Worm (Caenorhabditis elegans) whole organism, late embryonic: ENCODE data around the gene T22C8.6.
A peak's percentile ranks its signal among the peaks of the same experiment; 100 is the strongest.

Experiments
- C38D4.7 ChIP-seq: fragments of 200-800 bp; sonication (Bioruptor generic); optimal IDR thresholded peaks from 2 replicates; lab custom pipeline; 2018; ENCODE audit warnings: mild to moderate bottlenecking, missing genetic modification characterization, moderate library complexity, missing compliant biosample characterization
- K02D7.2 ChIP-seq: sonication (generic microtip); optimal IDR thresholded peaks from 2 replicates; lab custom pipeline; 2017; ENCODE audit warnings: mild to moderate bottlenecking, missing genetic modification characterization, missing compliant biosample characterization
- K09A11.1 ChIP-seq: sonication (generic microtip); optimal IDR thresholded peaks from 2 replicates; lab custom pipeline; 2017; ENCODE audit warnings: antibody characterized with exemption, mild to moderate bottlenecking, missing genetic modification characterization, missing compliant biosample characterization; ENCODE audit not compliant: insufficient read depth
- ahr-1 ChIP-seq: sonication (generic microtip); optimal IDR thresholded peaks from 2 replicates; lab custom pipeline; 2016; ENCODE audit warnings: missing genetic modification characterization, missing compliant biosample characterization
- ceh-14 ChIP-seq: sonication (generic microtip); optimal IDR thresholded peaks from 2 replicates; lab custom pipeline; 2016; ENCODE audit warnings: missing genotype, missing genetic modification characterization, missing compliant biosample characterization
- ceh-18 ChIP-seq: sonication (generic microtip); optimal IDR thresholded peaks from 2 replicates; lab custom pipeline; 2016; ENCODE audit warnings: missing genetic modification characterization, missing compliant biosample characterization
- ceh-2 ChIP-seq: sonication (generic microtip); optimal IDR thresholded peaks from 2 replicates; lab custom pipeline; 2016; ENCODE audit warnings: missing genotype, missing genetic modification characterization, missing compliant biosample characterization
- ceh-30 ChIP-seq: fragments of 150-350 bp; optimal IDR thresholded peaks from 2 replicates; lab custom pipeline; 2014; ENCODE audit warnings: missing biosample characterization, missing genetic modification characterization
- ceh-31 ChIP-seq: sonication (generic microtip); optimal IDR thresholded peaks from 2 replicates; lab custom pipeline; 2016; ENCODE audit warnings: missing genetic modification characterization, missing compliant biosample characterization
- ceh-34 ChIP-seq: sonication (generic microtip); optimal IDR thresholded peaks from 2 replicates; lab custom pipeline; 2016; ENCODE audit warnings: mild to moderate bottlenecking, missing genetic modification characterization, missing compliant biosample characterization
- dmd-4 ChIP-seq: sonication (generic microtip); optimal IDR thresholded peaks from 2 replicates; lab custom pipeline; 2016; ENCODE audit warnings: borderline replicate concordance, missing genetic modification characterization, missing compliant biosample characterization
- dve-1 ChIP-seq: sonication (generic microtip); optimal IDR thresholded peaks from 2 replicates; lab custom pipeline; 2017; ENCODE audit warnings: antibody characterized with exemption, mild to moderate bottlenecking, missing genetic modification characterization, missing compliant biosample characterization
- fkh-6 ChIP-seq: sonication (generic microtip); optimal IDR thresholded peaks from 2 replicates; lab custom pipeline; 2016; ENCODE audit warnings: missing genetic modification characterization, missing compliant biosample characterization
- hlh-13 ChIP-seq: fragments of 200-800 bp; sonication (Bioruptor generic); optimal IDR thresholded peaks from 2 replicates; lab custom pipeline; 2018; ENCODE audit warnings: mild to moderate bottlenecking, missing genetic modification characterization, missing compliant biosample characterization
- hlh-15 ChIP-seq: sonication (generic microtip); optimal IDR thresholded peaks from 2 replicates; lab custom pipeline; 2016; ENCODE audit warnings: missing genetic modification characterization, missing compliant biosample characterization
- lim-6 ChIP-seq: sonication (generic microtip); optimal IDR thresholded peaks from 2 replicates; lab custom pipeline; 2016; ENCODE audit warnings: missing genetic modification characterization, missing compliant biosample characterization
- madf-2 ChIP-seq: sonication (generic microtip); optimal IDR thresholded peaks from 2 replicates; lab custom pipeline; 2017; ENCODE audit warnings: missing genetic modification characterization, missing compliant biosample characterization
- mec-3 ChIP-seq: sonication (generic microtip); optimal IDR thresholded peaks from 2 replicates; lab custom pipeline; 2016; ENCODE audit warnings: borderline replicate concordance, missing genetic modification characterization, missing compliant biosample characterization
- npax-4 ChIP-seq: sonication (generic microtip); optimal IDR thresholded peaks from 2 replicates; lab custom pipeline; 2016; ENCODE audit warnings: missing genetic modification characterization, missing compliant biosample characterization
- odd-2 ChIP-seq: sonication (generic microtip); optimal IDR thresholded peaks from 2 replicates; lab custom pipeline; 2017; ENCODE audit warnings: antibody characterized with exemption, mild to moderate bottlenecking, missing genetic modification characterization, missing compliant biosample characterization
- pat-9 ChIP-seq: fragments of 200-800 bp; sonication (Bioruptor generic); optimal IDR thresholded peaks from 2 replicates; lab custom pipeline; 2018; ENCODE audit warnings: mild to moderate bottlenecking, missing genetic modification characterization, moderate library complexity, missing compliant biosample characterization
- pha-2 ChIP-seq: sonication (generic microtip); optimal IDR thresholded peaks from 2 replicates; lab custom pipeline; 2017; ENCODE audit warnings: mild to moderate bottlenecking, missing genetic modification characterization, missing compliant biosample characterization
- pros-1 ChIP-seq: fragments of 150-350 bp; optimal IDR thresholded peaks from 2 replicates; lab custom pipeline; 2014; ENCODE audit warnings: missing biosample characterization, missing genetic modification reagents, missing genetic modification characterization
- ref-2 ChIP-seq: sonication (generic microtip); optimal IDR thresholded peaks from 2 replicates; lab custom pipeline; 2016; ENCODE audit warnings: missing genetic modification characterization, missing compliant biosample characterization
- sox-2 ChIP-seq: fragments of 200-800 bp; sonication (Bioruptor generic); IDR thresholded peaks from 2 replicates; pipeline ENCODE4 v1.3.6; 2022; ENCODE audit warnings: missing genetic modification reagents, missing genetic modification characterization, missing compliant biosample characterization
- sox-4 ChIP-seq: sonication (generic microtip); optimal IDR thresholded peaks from 2 replicates; lab custom pipeline; 2017; ENCODE audit warnings: mild to moderate bottlenecking, missing genetic modification characterization, inconsistent platforms, missing compliant biosample characterization
- tbx-2 ChIP-seq: sonication (generic microtip); optimal IDR thresholded peaks from 2 replicates; lab custom pipeline; 2016; ENCODE audit warnings: missing genetic modification characterization, missing compliant biosample characterization
- unc-3 ChIP-seq, 2 experiments: fragments of 200-800 bp in 1 of 2; sonication (Bioruptor generic) in 1 of 2; sonication (generic microtip) in 1 of 2; conservative IDR thresholded peaks in 1 of 2; optimal IDR thresholded peaks in 1 of 2; 2 replicates each; pipeline versions ENCODE4 v1.3.6 to Lab custom; 2016 to 2022; ENCODE audit warnings: missing compliant biosample characterization in 2 of 2, missing genetic modification characterization in 2 of 2, missing genetic modification reagents in 1 of 2
- unc-42 ChIP-seq: sonication (generic microtip); optimal IDR thresholded peaks from 2 replicates; lab custom pipeline; 2016; ENCODE audit warnings: missing genotype, missing genetic modification characterization, missing compliant biosample characterization

Gene T22C8.6

DNA sequence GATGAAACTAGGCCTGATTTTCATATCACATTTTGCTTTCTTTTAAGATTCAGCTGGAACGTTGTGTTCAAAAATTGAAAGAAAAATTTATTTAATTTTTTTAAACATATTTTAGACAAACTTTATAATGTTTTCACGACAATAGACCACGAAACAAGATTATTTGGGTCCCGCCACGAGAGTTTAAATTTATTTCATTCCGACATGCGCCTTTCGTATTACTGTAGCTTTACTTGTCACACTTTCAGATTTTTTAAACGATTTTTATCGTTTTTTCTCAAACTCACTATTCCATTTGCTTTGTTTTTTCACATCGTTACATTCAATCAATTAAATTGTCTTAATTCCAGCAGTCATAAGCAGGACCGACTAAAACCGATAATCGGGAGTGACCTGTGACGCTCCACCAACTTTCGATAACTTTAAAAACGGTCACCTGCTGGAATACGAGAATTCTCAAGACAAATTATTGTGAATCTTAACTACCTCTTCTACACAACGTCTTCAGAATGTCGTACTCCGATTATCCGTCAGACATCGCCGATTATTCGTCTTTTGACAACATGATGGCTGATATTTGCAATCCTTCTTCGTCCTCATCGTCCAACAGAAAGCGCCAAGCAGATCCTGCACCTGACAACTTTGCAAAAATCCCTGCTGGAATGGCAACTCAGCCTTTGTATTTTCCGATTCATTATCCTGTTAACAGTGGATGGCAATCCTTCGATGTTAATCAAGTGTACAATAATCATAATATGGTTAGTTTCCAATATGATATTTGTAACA lies 36.0 kb downstream of the T22C8.6 start, which contains the start of gene aptf-3:
Gene aptf-3 (plus strand): TSS at position 351 of the 786 bp plus-strand sequence.
- TF ChIP-seq ceh-18 = no peak
- no peak for TF ChIP-seq mec-3 (tag; lab: Kevin White, UChicago)
- no peak for TF ChIP-seq pat-9
- TF ChIP-seq lim-6 (tag; lab: Kevin White, UChicago) = no peak
- no peak for TF ChIP-seq tbx-2 (tag; lab: Kevin White, UChicago)
- no peak for TF ChIP-seq ceh-34 (tag; lab: Kevin White, UChicago)

- TF ChIP-seq ceh-2 (tag; lab: Kevin White, UChicago) = no peak
- no peak for TF ChIP-seq dve-1 (tag; lab: Kevin White, UChicago)
- no peak for TF ChIP-seq ceh-34 (tag; lab: Kevin White, UChicago)
- TF ChIP-seq ahr-1 (tag; lab: Kevin White, UChicago) = no peak
- no peak for TF ChIP-seq sox-2 (GFP tag; lab: Robert Waterston, UW)
- TF ChIP-seq pros-1 (tag; lab: Kevin White, UChicago) = no peak
- no peak for TF ChIP-seq unc-3 (GFP tag; conservative IDR thresholded peaks at IDR 0.05; lab: Robert Waterston, UW)
- no peak for TF ChIP-seq unc-3 (tag; optimal IDR thresholded peaks at IDR 0.05; lab: Kevin White, UChicago)
- no peak for TF ChIP-seq hlh-15 (tag; lab: Kevin White, UChicago)
- TF ChIP-seq hlh-13 (GFP tag; lab: Kevin White, UChicago) = no peak
- no peak for TF ChIP-seq sox-4 (tag; lab: Kevin White, UChicago)
- TF ChIP-seq fkh-6 (tag; lab: Kevin White, UChicago) = no peak
Observed at ce11 chrII:8590684-8591083, 39.4 kb downstream of the T22C8.6 start, which contains the start of gene aptf-4. TSS of gene aptf-4 (plus strand) at chrII:8590984.

DNA sequence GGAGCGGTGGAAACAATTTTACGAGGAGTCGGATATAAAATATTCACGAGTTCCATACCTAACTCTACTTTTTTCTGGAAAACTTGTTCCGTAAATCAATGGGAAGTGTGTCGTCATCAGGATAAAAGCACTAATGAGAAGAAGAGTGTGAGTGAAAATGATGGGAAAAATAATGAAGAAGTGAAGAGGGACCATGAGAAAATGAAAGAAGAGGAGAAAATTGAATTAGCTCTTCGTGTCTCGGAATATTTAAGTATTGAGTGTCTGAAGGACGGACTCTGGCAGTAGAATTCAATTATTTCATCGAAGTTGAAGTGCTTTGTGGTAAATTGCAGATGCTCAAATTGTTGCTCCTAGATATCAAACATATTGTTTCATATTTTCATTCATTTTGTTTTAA lies 40.9 kb downstream of the T22C8.6 start:
- TF ChIP-seq K09A11.1 (tag; lab: Kevin White, UChicago) = no peak
- TF ChIP-seq unc-42 (tag; lab: Kevin White, UChicago) = peak; percentile 99
- peak; percentile 53 for TF ChIP-seq ceh-14 (tag; lab: Kevin White, UChicago)
- peak; percentile 81 for TF ChIP-seq ceh-31 (tag; lab: Kevin White, UChicago)

DNA sequence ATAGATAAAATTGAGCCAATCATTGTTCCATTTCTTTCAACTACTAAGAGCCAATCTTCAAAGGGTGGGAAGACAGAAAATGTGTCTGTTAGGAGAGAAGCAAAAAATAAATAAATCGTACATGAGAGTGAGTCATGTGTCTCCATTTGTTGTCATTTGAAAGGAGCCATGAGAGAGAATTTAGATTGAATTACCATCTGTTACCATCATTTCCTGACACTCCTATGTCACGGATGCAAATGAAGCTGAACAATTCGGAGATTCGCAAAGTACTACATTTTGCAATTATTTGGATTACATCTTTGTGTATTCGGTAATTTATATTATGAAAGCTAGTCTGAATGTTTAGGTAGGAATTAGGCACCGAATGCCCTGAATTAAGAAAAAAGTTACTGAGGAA lies 41.6 kb downstream of the T22C8.6 start:
- TF ChIP-seq unc-42 (tag; lab: Kevin White, UChicago) = peak; percentile 81
- TF ChIP-seq ceh-14 (tag; lab: Kevin White, UChicago) = no peak
- TF ChIP-seq K02D7.2 (tag; lab: Kevin White, UChicago) = no peak
- TF ChIP-seq, all 69 proteins: peak for 1

- TF ChIP-seq hlh-13 (GFP tag; lab: Kevin White, UChicago) (no peak), ceh-31 (tag; lab: Kevin White, UChicago) (peak; percentile 54), npax-4 (tag; lab: Kevin White, UChicago) (no peak), ceh-30 (tag; lab: Kevin White, UChicago) (no peak), dmd-4 (tag; lab: Kevin White, UChicago) (no peak), C38D4.7 (GFP tag; lab: Kevin White, UChicago) (no peak), ref-2 (tag; lab: Kevin White, UChicago) (no peak), madf-2 (tag; lab: Kevin White, UChicago) (no peak), unc-42 (tag; lab: Kevin White, UChicago) (peak; percentile 96), odd-2 (tag; lab: Kevin White, UChicago) (no peak), pha-2 (no peak)
Observed at ce11 chrII:8587660-8588230, 42.3 kb downstream of the T22C8.6 start.
